Worm (Caenorhabditis elegans): ENCODE measurements around the gene fbxa-190.

DNA sequence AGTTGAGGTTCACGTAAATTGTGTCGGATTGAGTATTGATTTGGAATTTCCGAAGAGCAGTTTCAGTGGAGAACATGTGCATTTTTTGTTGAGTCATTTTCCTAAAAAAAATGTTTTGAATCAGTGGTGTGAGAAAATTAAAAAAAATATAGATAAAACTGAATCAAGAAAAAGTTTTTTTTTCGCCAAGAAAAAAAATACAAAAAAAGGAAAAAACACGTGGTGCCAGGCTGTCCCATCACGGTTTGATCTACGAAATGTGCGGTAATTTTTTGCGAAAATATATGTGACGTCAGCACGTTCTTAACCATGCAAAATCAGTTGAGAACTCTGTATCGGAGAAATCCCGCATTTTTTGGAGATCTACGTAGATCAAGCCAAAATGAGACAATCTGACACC is 22.1 kb downstream of the fbxa-190 start, which contains the start of gene F56C3.9:
- TF ChIP-seq mdl-1 (tag; optimal IDR thresholded peaks at IDR 0.05) (no peak), Y48G9A.11 (GFP tag; IDR thresholded peaks at IDR 0.05) (no peak), arid-1 (GFP tag; conservative IDR thresholded peaks at IDR 0.05) (no peak), egl-27 (tag; optimal IDR thresholded peaks at IDR 0.05) (no peak), nhr-102 (tag; optimal IDR thresholded peaks at IDR 0.05) (no peak), fkh-10 (GFP tag; optimal IDR thresholded peaks at IDR 0.05) (no peak), unc-39 (tag; optimal IDR thresholded peaks at IDR 0.05) (no peak), ces-1 (GFP tag; optimal IDR thresholded peaks at IDR 0.05) (no peak), aly-2 (tag; optimal IDR thresholded peaks at IDR 0.05) (no peak), nhr-25 (tag; optimal IDR thresholded peaks at IDR 0.05; ENCODE audit: borderline replicate concordance, insufficient read depth) (no peak), nhr-237 (tag; optimal IDR thresholded peaks at IDR 0.05) (no peak), ama-1 (optimal IDR thresholded peaks at IDR 0.05) (no peak)

All from whole organism, L4 larva.